Worm (Caenorhabditis elegans) whole organism, L3 larva: ENCODE results near the gene Y116A8C.29.

Experiments used
- R02D3.7 ChIP-seq: fragments of 150-350 bp; optimal IDR thresholded peaks from 2 replicates; lab custom pipeline; 2014; ENCODE audit warnings: missing biosample characterization, missing genetic modification characterization
- lin-15B ChIP-seq: fragments of 150-350 bp; optimal IDR thresholded peaks from 2 replicates; lab custom pipeline; 2014; ENCODE audit warnings: missing biosample characterization, missing genetic modification characterization
- mml-1 ChIP-seq: fragments of 150-350 bp; sonication (generic microtip); optimal IDR thresholded peaks from 3 replicates; lab custom pipeline; 2014; ENCODE audit warnings: missing biosample characterization, missing genetic modification characterization
- pha-4 ChIP-seq: fragments of 150-350 bp; optimal IDR thresholded peaks from 2 replicates; lab custom pipeline; 2014; ENCODE audit warnings: missing biosample characterization, missing genetic modification reagents, missing genetic modification characterization
- pqm-1 ChIP-seq: fragments of 150-350 bp; optimal IDR thresholded peaks from 2 replicates; lab custom pipeline; 2017; ENCODE audit warnings: missing biosample characterization, missing genetic modification characterization, inconsistent platforms
- unc-39 ChIP-seq: sonication (generic microtip); optimal IDR thresholded peaks from 4 replicates; lab custom pipeline; 2017; ENCODE audit warnings: missing biosample characterization, missing genetic modification characterization

- no peak for TF ChIP-seq R02D3.7 (tag; lab: Kevin White, UChicago)
- no peak for TF ChIP-seq pqm-1
- no peak for TF ChIP-seq lin-15B
- TF ChIP-seq unc-39 (tag; lab: Kevin White, UChicago) = no peak
- no peak for TF ChIP-seq mml-1 (tag; lab: Kevin White, UChicago)
- TF ChIP-seq pha-4 (tag; lab: Kevin White, UChicago) = no peak
Measured at ce11 chrIV:17105578-17105977, 11.8 kb downstream of the Y116A8C.29 start.
